Worm (Caenorhabditis elegans): ENCODE measurements around the gene cul-2.

The cul-2 gene

DNA sequence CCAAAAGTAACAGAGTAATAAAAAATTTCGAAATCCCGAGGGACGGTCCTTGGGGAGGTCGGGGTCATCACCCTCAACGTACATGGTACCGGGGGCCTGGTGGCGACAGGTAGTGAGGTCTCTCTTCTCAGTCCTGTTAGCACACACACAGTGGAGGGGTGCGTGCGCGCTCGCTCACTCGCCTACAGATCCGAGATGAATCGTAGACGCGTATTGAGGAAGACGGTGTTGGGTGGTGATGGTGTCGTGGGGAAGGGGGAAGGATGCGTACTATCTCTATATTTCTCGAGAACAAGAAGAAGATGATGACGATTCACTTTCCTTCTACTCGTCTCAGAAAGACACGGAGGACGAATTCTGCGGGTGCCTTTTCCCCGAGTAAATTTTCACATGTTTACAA is 26.7 kb downstream of the cul-2 start:
- no peak for TF ChIP-seq ctbp-1 (GFP tag; IDR thresholded peaks at IDR 0.05)
- TF ChIP-seq madf-9 (GFP tag; conservative IDR thresholded peaks at IDR 0.05) = 0 out of 2 replicates have a peak, but pooled peaks have one; percentile 2
- TF ChIP-seq saeg-2 (GFP tag; IDR thresholded peaks at IDR 0.05) = 0 out of 2 replicates have a peak, but pooled peaks have one; percentile 5
- TF ChIP-seq hlh-30 (tag; optimal IDR thresholded peaks at IDR 0.05; ENCODE audit: insufficient read depth) = peak; percentile 27
- no peak for TF ChIP-seq daf-8 (GFP tag; IDR thresholded peaks at IDR 0.05)
- TF ChIP-seq ztf-11 (tag; optimal IDR thresholded peaks at IDR 0.05) = no peak
- TF ChIP-seq ama-1 (optimal IDR thresholded peaks at IDR 0.05) = no peak
- no peak for TF ChIP-seq mep-1 (tag; optimal IDR thresholded peaks at IDR 0.05)
- TF ChIP-seq mdl-1 (tag; optimal IDR thresholded peaks at IDR 0.05) = no peak
- TF ChIP-seq nhr-111 (GFP tag; optimal IDR thresholded peaks at IDR 0.05) = peak; percentile 10
- TF ChIP-seq aha-1 (tag) = peak; percentile 84
- no peak for TF ChIP-seq sdz-12 (GFP tag; optimal IDR thresholded peaks at IDR 0.05)
- TF ChIP-seq tra-1 (GFP tag; IDR thresholded peaks at IDR 0.05) = no peak
- no peak for TF ChIP-seq nhr-48 (tag; optimal IDR thresholded peaks at IDR 0.05)
- TF ChIP-seq dmd-9 (GFP tag; IDR thresholded peaks at IDR 0.05) = no peak
- TF ChIP-seq unc-62 (GFP tag; optimal IDR thresholded peaks at IDR 0.05 in 1 of 2) = no peak
- no peak for TF ChIP-seq unc-62 (tag; optimal IDR thresholded peaks at IDR 0.05)
- no peak for TF ChIP-seq arid-1 (GFP tag; conservative IDR thresholded peaks at IDR 0.05)
- TF ChIP-seq lin-15B (tag; optimal IDR thresholded peaks at IDR 0.05) = no peak
- TF ChIP-seq lim-7 (GFP tag; IDR thresholded peaks at IDR 0.05) = no peak
- no peak for TF ChIP-seq ces-1 (GFP tag; optimal IDR thresholded peaks at IDR 0.05)
- no peak for TF ChIP-seq spr-1 (tag; optimal IDR thresholded peaks at IDR 0.05)
- no peak for TF ChIP-seq unc-130 (GFP tag; optimal IDR thresholded peaks at IDR 0.05)
- no peak for TF ChIP-seq dmd-6 (GFP tag; IDR thresholded peaks at IDR 0.05)
- peak; percentile 54; the same call in 1 of the 2 replicates for TF ChIP-seq T26A8.4 (GFP tag; IDR thresholded peaks at IDR 0.05)
- 0 out of 2 replicates have a peak, but pooled peaks have one; percentile 12 for TF ChIP-seq hmg-1.1 (GFP tag; IDR thresholded peaks at IDR 0.05)
- no peak for TF ChIP-seq zfp-2 (tag; optimal IDR thresholded peaks at IDR 0.05)
- 0 out of 2 replicates have a peak, but pooled peaks have one; percentile 16 for TF ChIP-seq snpc-1.2 (GFP tag; IDR thresholded peaks at IDR 0.05)
- TF ChIP-seq ZK337.2 (GFP tag; IDR thresholded peaks at IDR 0.05) = no peak
- TF ChIP-seq set-16 (GFP tag; IDR thresholded peaks at IDR 0.05) = peak; percentile 57

DNA sequence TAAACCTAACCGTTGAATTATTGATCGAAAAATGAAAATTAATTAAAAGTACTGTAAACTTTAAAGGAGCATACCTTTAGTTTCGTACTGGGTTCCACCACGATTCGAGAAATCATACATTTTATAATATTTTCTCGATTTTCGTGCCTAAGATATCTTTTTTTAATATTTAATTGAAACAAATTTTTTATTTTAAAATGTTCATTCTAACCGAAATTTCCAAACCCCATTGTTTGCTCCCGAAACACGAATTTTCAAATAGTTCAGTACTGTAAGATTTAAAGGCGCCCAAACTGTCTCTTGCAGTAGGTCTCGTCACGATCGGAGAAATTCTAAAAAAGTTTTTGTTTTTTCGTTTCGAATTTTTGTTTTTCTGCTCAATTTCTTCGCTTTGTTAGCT is 27.9 kb downstream of the cul-2 start:
- TF ChIP-seq unc-39 (tag; optimal IDR thresholded peaks at IDR 0.05) = no peak
- TF ChIP-seq F49E8.2 (tag; optimal IDR thresholded peaks at IDR 0.05; ENCODE audit: borderline replicate concordance) = peak; percentile 17

- TF ChIP-seq lin-38 (GFP tag; IDR thresholded peaks at IDR 0.05) (0 out of 2 replicates have a peak, but pooled peaks have one; percentile 9), mdl-1 (tag; optimal IDR thresholded peaks at IDR 0.05) (peak in 1 of 2 experiments; percentile 12), unc-62 (GFP tag; optimal IDR thresholded peaks at IDR 0.05 in 1 of 2) (peak in 1 of 2 experiments; percentile 2), unc-62 (tag; optimal IDR thresholded peaks at IDR 0.05) (no peak), mdt-29 (GFP tag; IDR thresholded peaks at IDR 0.05) (no peak), nhr-25 (tag; optimal IDR thresholded peaks at IDR 0.05; ENCODE audit: borderline replicate concordance, insufficient read depth) (no peak), ceh-32 (tag; optimal IDR thresholded peaks at IDR 0.05; ENCODE audit: poor library complexity) (no peak), T26A8.4 (GFP tag; IDR thresholded peaks at IDR 0.05) (peak; percentile 21; the same call in 1 of the 2 replicates), nhr-48 (tag; optimal IDR thresholded peaks at IDR 0.05) (peak; percentile 34), lsy-2 (tag; optimal IDR thresholded peaks at IDR 0.05) (peak in 1 of 2 experiments; percentile 43), nhr-11 (tag; optimal IDR thresholded peaks at IDR 0.05) (peak; percentile 87), F37D6.2 (tag; optimal IDR thresholded peaks at IDR 0.05) (peak; percentile 29), hlh-30 (tag; optimal IDR thresholded peaks at IDR 0.05; ENCODE audit: insufficient read depth) (peak; percentile 21)
Observed at ce11 chrIII:13716266-13716665, 29.2 kb downstream of the cul-2 start.
